Worm (Caenorhabditis elegans): ENCODE data around the gene pqn-70.

pqn-70 gene

ce11 chrV:11241580-11241979 lies 13.1 kb upstream of the pqn-70 start, which contains the start of gene pgap-1:
Gene pgap-1 (plus strand): TSS chrV:11241880.
- TF ChIP-seq unc-62 (GFP tag; optimal IDR thresholded peaks at IDR 0.05) = no peak
- TF ChIP-seq F52B5.7 (tag; optimal IDR thresholded peaks at IDR 0.05) = no peak
- no peak for TF ChIP-seq gei-17 (GFP tag; optimal IDR thresholded peaks at IDR 0.05)
- no peak for TF ChIP-seq T26A5.8 (tag; optimal IDR thresholded peaks at IDR 0.05)
- TF ChIP-seq ztf-18 (tag; optimal IDR thresholded peaks at IDR 0.05) = no peak
- no peak for TF ChIP-seq B0336.3 (GFP tag; IDR thresholded peaks at IDR 0.05)
- no peak for TF ChIP-seq lin-40 (tag; optimal IDR thresholded peaks at IDR 0.05)
- TF ChIP-seq C17E4.6 (GFP tag; IDR thresholded peaks at IDR 0.05) = no peak
- TF ChIP-seq dox-1 (GFP tag; IDR thresholded peaks at IDR 0.05) = no peak
- no peak for TF ChIP-seq egrh-3 (GFP tag; IDR thresholded peaks at IDR 0.05)
- no peak for TF ChIP-seq bed-1 (GFP tag; IDR thresholded peaks at IDR 0.05)
- TF ChIP-seq attf-5 (GFP tag; optimal IDR thresholded peaks at IDR 0.05) = no peak
- TF ChIP-seq ztf-26 (tag; optimal IDR thresholded peaks at IDR 0.05) = no peak
- no peak for TF ChIP-seq F37B4.10 (GFP tag; IDR thresholded peaks at IDR 0.05)
- TF ChIP-seq nhr-179 (tag; optimal IDR thresholded peaks at IDR 0.05) = no peak
- no peak for TF ChIP-seq ztf-3 (GFP tag; optimal IDR thresholded peaks at IDR 0.05)

ce11 chrV:11239187-11239725 lies 10.8 kb upstream of the pqn-70 start, which contains the start of the genes dvc-1 and ima-1:
Gene dvc-1 (minus strand): TSS chrV:11239331.
Gene ima-1 (plus strand): TSS chrV:11239675.
- TF ChIP-seq bed-1 (GFP tag; IDR thresholded peaks at IDR 0.05) (no peak), lsy-27 (tag; optimal IDR thresholded peaks at IDR 0.05; ENCODE audit: borderline replicate concordance, insufficient read depth) (no peak), pbrm-1 (GFP tag; IDR thresholded peaks at IDR 0.05) (peak; percentile 60), dox-1 (GFP tag; IDR thresholded peaks at IDR 0.05) (peak; percentile 95), B0019.2 (GFP tag; conservative IDR thresholded peaks at IDR 0.05) (peak; percentile 69), F55B11.4 (tag; optimal IDR thresholded peaks at IDR 0.05; ENCODE audit: borderline replicate concordance, insufficient read depth) (no peak), ztf-28 (GFP tag; IDR thresholded peaks at IDR 0.05) (0 out of 2 replicates have a peak, but pooled peaks have one; percentile 43), Y56A3A.18 (GFP tag; IDR thresholded peaks at IDR 0.05) (no peak), D2030.7 (GFP tag; IDR thresholded peaks at IDR 0.05) (peak; percentile 91), dpff-1 (tag; optimal IDR thresholded peaks at IDR 0.05) (no peak), tlf-1 (GFP tag; optimal IDR thresholded peaks at IDR 0.05) (peak; percentile 89), hmg-20 (GFP tag; IDR thresholded peaks at IDR 0.05) (no peak), ceh-27 (GFP tag; optimal IDR thresholded peaks at IDR 0.05) (peak; percentile 38), lag-1 (GFP tag; IDR thresholded peaks at IDR 0.05) (no peak), repo-1 (tag; optimal IDR thresholded peaks at IDR 0.05) (no peak), ztf-3 (GFP tag; optimal IDR thresholded peaks at IDR 0.05) (no peak), rpc-1 (optimal IDR thresholded peaks at IDR 0.05) (peak; percentile 33), rpc-1 (tag; optimal IDR thresholded peaks at IDR 0.05) (no peak), mes-4 (tag; optimal IDR thresholded peaks at IDR 0.05) (no peak), ceh-79 (tag; optimal IDR thresholded peaks at IDR 0.05) (no peak), F39B2.1 (GFP tag; IDR thresholded peaks at IDR 0.05) (peak; percentile 67; the same call in 1 of the 2 replicates), ceh-40 (GFP tag; IDR thresholded peaks at IDR 0.05) (0 out of 2 replicates have a peak, but pooled peaks have one; percentile 41), hmg-1.2 (GFP tag; IDR thresholded peaks at IDR 0.05) (peak; percentile 70; the same call in 1 of the 2 replicates), attf-6 (GFP tag; IDR thresholded peaks at IDR 0.05) (peak; percentile 51; the same call in 1 of the 2 replicates), aptf-2 (GFP tag; conservative IDR thresholded peaks at IDR 0.05) (0 out of 2 replicates have a peak, but pooled peaks have one; percentile 18), bed-2 (GFP tag; IDR thresholded peaks at IDR 0.05) (0 out of 2 replicates have a peak, but pooled peaks have one; percentile 62), K12H6.12 (tag; optimal IDR thresholded peaks at IDR 0.05) (peak; percentile 32), sptf-2 (GFP tag; optimal IDR thresholded peaks at IDR 0.05) (no peak), lir-1 (GFP tag; conservative IDR thresholded peaks at IDR 0.05) (no peak), C06A6.2 (GFP tag; conservative IDR thresholded peaks at IDR 0.05) (no peak), let-607 (tag; optimal IDR thresholded peaks at IDR 0.05) (no peak), ama-1 (optimal IDR thresholded peaks at IDR 0.05) (no peak), ama-1 (GFP tag; optimal IDR thresholded peaks at IDR 0.05) (no peak), die-1 (tag; optimal IDR thresholded peaks at IDR 0.05) (peak; percentile 72), nhr-90 (tag; optimal IDR thresholded peaks at IDR 0.05) (no peak), unc-62 (GFP tag; optimal IDR thresholded peaks at IDR 0.05) (no peak)
